Worm (Caenorhabditis elegans): ENCODE measurements around the gene F58G1.8.

DNA sequence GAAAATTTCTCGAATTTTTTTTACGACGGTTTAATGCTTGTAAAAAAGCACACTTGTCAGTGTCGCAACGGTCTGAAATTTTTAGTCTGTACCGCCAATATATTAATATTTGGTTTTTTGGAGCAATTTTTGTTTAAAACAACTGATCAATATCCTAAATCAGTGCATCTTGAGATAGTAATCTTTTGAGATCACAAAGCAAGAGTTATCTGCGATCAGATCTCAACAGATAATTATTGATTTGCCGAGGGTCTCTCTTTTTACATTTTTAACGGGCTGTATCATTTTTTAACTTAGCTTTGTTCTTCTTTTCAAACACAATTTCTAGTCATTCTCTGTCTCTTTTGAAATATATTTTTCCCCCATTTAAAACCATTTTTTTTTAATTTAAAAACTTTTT lies 39.7 kb upstream of the F58G1.8 start:
- TF ChIP-seq dao-5 (tag; optimal IDR thresholded peaks at IDR 0.05) = no peak
- TF ChIP-seq him-1 (tag; optimal IDR thresholded peaks at IDR 0.05) = no peak
- no peak for TF ChIP-seq W03F9.2 (tag; optimal IDR thresholded peaks at IDR 0.05)
